Worm (Caenorhabditis elegans) whole organism, L4/young adult: ENCODE measurements around the gene copg-1.

Experiments used
- W03F9.2 ChIP-seq: fragments of 150-350 bp; optimal IDR thresholded peaks from 2 replicates; lab custom pipeline; 2014; ENCODE audit warnings: missing biosample characterization, missing genetic modification characterization
- him-1 ChIP-seq: sonication (generic microtip); optimal IDR thresholded peaks from 2 replicates; lab custom pipeline; 2016; ENCODE audit warnings: missing genotype, missing genetic modification reagents, missing genetic modification characterization, missing compliant biosample characterization

- no peak for TF ChIP-seq him-1
- no peak for TF ChIP-seq W03F9.2 (tag; lab: Kevin White, UChicago)
These were observed 7.3 kb upstream of the copg-1 start for ce11 chrIV:10144487-10144886.
